Fruit fly (Drosophila melanogaster): ENCODE measurements around the gene CG6296.

DNA sequence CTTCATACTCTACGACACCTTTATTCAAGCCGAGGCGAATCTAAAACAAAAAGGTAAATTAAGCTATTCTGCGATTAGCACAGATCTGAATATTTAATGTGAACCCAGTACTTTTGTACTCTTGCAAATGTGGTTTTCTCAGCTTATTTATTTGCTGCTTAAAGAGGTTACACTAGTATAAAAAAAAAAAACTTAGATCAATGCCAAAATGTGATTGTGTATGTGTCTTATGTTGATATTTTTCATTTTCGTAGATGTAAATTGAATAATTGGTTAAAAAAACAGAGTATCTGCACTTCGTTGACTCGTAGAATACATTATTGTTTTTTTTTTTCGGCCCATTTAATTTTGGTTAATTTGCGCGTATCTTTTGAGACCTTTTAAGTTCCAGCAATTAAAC is 35.5 kb downstream of the CG6296 start:
- TF ChIP-seq EcR (GFP tag; optimal IDR thresholded peaks at IDR 0.05) = no peak
- no peak for TF ChIP-seq psq (optimal IDR thresholded peaks at IDR 0.05)
- TF ChIP-seq pan (optimal IDR thresholded peaks at IDR 0.05) = no peak
- no peak for TF ChIP-seq CG8478 (optimal IDR thresholded peaks at IDR 0.05)
- no peak for TF ChIP-seq Dll (optimal IDR thresholded peaks at IDR 0.05)
- no peak for TF ChIP-seq usp (GFP tag; optimal IDR thresholded peaks at IDR 0.05)

All from whole organism.